Worm (Caenorhabditis elegans) whole organism, mixed stage, embryonic: ENCODE measurements around the gene ttr-40.

ENCODE experiments used
- M03D4.4 ChIP-seq: sonication (generic microtip); optimal IDR thresholded peaks from 2 replicates; lab custom pipeline; 2017; ENCODE audit warnings: mild to moderate bottlenecking, missing genetic modification characterization, missing compliant biosample characterization
- blmp-1 ChIP-seq: fragments of 150-350 bp; optimal IDR thresholded peaks from 2 replicates; lab custom pipeline; 2014; ENCODE audit warnings: missing biosample characterization, missing genetic modification characterization
- ceh-39 ChIP-seq: fragments of 150-350 bp; optimal IDR thresholded peaks from 2 replicates; lab custom pipeline; 2014; ENCODE audit warnings: missing biosample characterization, missing genetic modification characterization
- ceh-43 ChIP-seq: fragments of 200-800 bp; sonication (Bioruptor generic); optimal IDR thresholded peaks from 2 replicates; lab custom pipeline; 2018; ENCODE audit warnings: mild to moderate bottlenecking, missing genetic modification characterization, moderate library complexity, missing compliant biosample characterization
- cnd-1 ChIP-seq: fragments of 200-800 bp; sonication (Bioruptor generic); optimal IDR thresholded peaks from 2 replicates; lab custom pipeline; 2018; ENCODE audit warnings: mild to moderate bottlenecking, missing genetic modification characterization, missing compliant biosample characterization
- drap-1 ChIP-seq: fragments of 200-800 bp; sonication (Bioruptor generic); optimal IDR thresholded peaks from 3 replicates; lab custom pipeline; 2018; ENCODE audit warnings: mild to moderate bottlenecking, missing genetic modification characterization, missing compliant biosample characterization
- elt-1 ChIP-seq: sonication (generic microtip); optimal IDR thresholded peaks from 2 replicates; lab custom pipeline; 2017; ENCODE audit warnings: missing genetic modification characterization, mild to moderate bottlenecking, missing compliant biosample characterization, antibody characterized with exemption, moderate library complexity, borderline replicate concordance; ENCODE audit not compliant: insufficient read depth
- elt-3 ChIP-seq: fragments of 150-350 bp; optimal IDR thresholded peaks from 2 replicates; lab custom pipeline; 2014; ENCODE audit warnings: missing biosample characterization, missing genetic modification characterization
- flh-1 ChIP-seq: fragments of 200-800 bp; sonication (Bioruptor generic); optimal IDR thresholded peaks from 2 replicates; lab custom pipeline; 2018; ENCODE audit warnings: mild to moderate bottlenecking, missing genetic modification characterization, moderate library complexity, missing compliant biosample characterization
- ham-2 ChIP-seq: fragments of 200-800 bp; sonication (Bioruptor generic); optimal IDR thresholded peaks from 2 replicates; lab custom pipeline; 2018; ENCODE audit warnings: mild to moderate bottlenecking, missing genetic modification characterization, missing compliant biosample characterization
- hlh-1 ChIP-seq: fragments of 150-350 bp; optimal IDR thresholded peaks from 2 replicates; lab custom pipeline; 2014; ENCODE audit warnings: missing biosample characterization, missing genetic modification reagents, missing genetic modification characterization
- lin-32 ChIP-seq: fragments of 200-800 bp; sonication (Bioruptor generic); optimal IDR thresholded peaks from 2 replicates; lab custom pipeline; 2018; ENCODE audit warnings: mild to moderate bottlenecking, missing genetic modification characterization, missing compliant biosample characterization
- lsy-2 ChIP-seq: fragments of 150-350 bp; optimal IDR thresholded peaks from 2 replicates; lab custom pipeline; 2014; ENCODE audit warnings: missing biosample characterization, missing genetic modification characterization
- mab-5 ChIP-seq: fragments of 150-350 bp; optimal IDR thresholded peaks from 2 replicates; lab custom pipeline; 2014; ENCODE audit warnings: missing biosample characterization, missing genetic modification characterization
- mep-1 ChIP-seq: fragments of 150-350 bp; optimal IDR thresholded peaks from 2 replicates; lab custom pipeline; 2017; ENCODE audit warnings: missing biosample characterization, missing genetic modification reagents, missing genetic modification characterization, inconsistent platforms
- nhr-2 ChIP-seq: fragments of 150-350 bp; optimal IDR thresholded peaks from 2 replicates; lab custom pipeline; 2014; ENCODE audit warnings: missing biosample characterization, missing genetic modification characterization
- nhr-237 ChIP-seq: fragments of 150-350 bp; optimal IDR thresholded peaks from 2 replicates; lab custom pipeline; 2014; ENCODE audit warnings: missing biosample characterization, missing genetic modification characterization
- nhr-28 ChIP-seq: fragments of 150-350 bp; optimal IDR thresholded peaks from 2 replicates; lab custom pipeline; 2014; ENCODE audit warnings: missing biosample characterization, missing genetic modification characterization
- nhr-76 ChIP-seq: sonication (generic microtip); optimal IDR thresholded peaks from 2 replicates; lab custom pipeline; 2017; ENCODE audit warnings: missing biosample characterization, missing genetic modification characterization
- pha-4 ChIP-seq: fragments of 150-350 bp; optimal IDR thresholded peaks from 2 replicates; lab custom pipeline; 2018; ENCODE audit warnings: missing biosample characterization, missing genetic modification reagents, missing genetic modification characterization
- snpc-4 ChIP-seq: fragments of 150-350 bp; optimal IDR thresholded peaks from 2 replicates; lab custom pipeline; 2014; ENCODE audit warnings: missing biosample characterization, missing genetic modification characterization
- sptf-1 ChIP-seq: sonication (generic microtip); optimal IDR thresholded peaks from 2 replicates; lab custom pipeline; 2017; ENCODE audit warnings: mild to moderate bottlenecking, missing genetic modification characterization, moderate library complexity, missing compliant biosample characterization
- tbx-8 ChIP-seq: fragments of 200-800 bp; sonication (Bioruptor generic); optimal IDR thresholded peaks from 2 replicates; lab custom pipeline; 2018; ENCODE audit warnings: mild to moderate bottlenecking, missing genetic modification characterization, moderate library complexity, missing compliant biosample characterization
- unc-120 ChIP-seq: sonication (generic microtip); optimal IDR thresholded peaks from 2 replicates; lab custom pipeline; 2017; ENCODE audit warnings: missing genetic modification characterization, missing compliant biosample characterization; ENCODE audit not compliant: poor library complexity, severe bottlenecking
- unc-62 ChIP-seq: fragments of 150-350 bp; optimal IDR thresholded peaks from 2 replicates; lab custom pipeline; 2014; ENCODE audit warnings: missing biosample characterization, missing genetic modification reagents, missing genetic modification characterization
- zip-8 ChIP-seq: fragments of 150-350 bp; optimal IDR thresholded peaks from 2 replicates; lab custom pipeline; 2014; ENCODE audit warnings: missing biosample characterization, missing genetic modification characterization
- ztf-11 ChIP-seq: fragments of 150-350 bp; optimal IDR thresholded peaks from 2 replicates; lab custom pipeline; 2014; ENCODE audit warnings: missing biosample characterization, missing genetic modification characterization

The ttr-40 gene

DNA sequence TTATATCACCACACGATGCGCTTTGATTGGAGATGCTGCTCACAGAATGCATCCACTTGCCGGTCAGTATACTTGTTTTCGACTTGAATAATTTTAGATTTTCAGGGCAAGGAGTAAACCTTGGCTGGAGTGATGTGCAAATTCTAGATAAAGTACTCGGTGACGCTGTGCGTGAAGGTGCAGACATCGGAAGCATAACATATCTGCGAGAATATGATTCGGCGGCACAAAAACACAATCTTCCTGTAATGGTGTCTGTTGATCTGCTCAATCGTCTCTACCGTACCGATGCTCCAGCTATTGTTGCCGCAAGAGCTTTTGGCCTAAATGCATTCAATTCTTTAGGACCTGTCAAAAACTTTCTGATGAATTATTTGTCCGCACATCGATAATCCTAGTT is 16.8 kb downstream of the ttr-40 start:
- no peak for TF ChIP-seq M03D4.4
- no peak for TF ChIP-seq blmp-1 (tag; lab: Kevin White, UChicago)
- TF ChIP-seq zip-8 (tag; lab: Kevin White, UChicago) = no peak
- no peak for TF ChIP-seq nhr-76 (tag; lab: Kevin White, UChicago)
- no peak for TF ChIP-seq elt-3 (tag; lab: Kevin White, UChicago)
- no peak for TF ChIP-seq drap-1 (GFP tag; lab: Kevin White, UChicago)
- no peak for TF ChIP-seq sptf-1
- TF ChIP-seq ztf-11 (tag; lab: Kevin White, UChicago) = no peak
- no peak for TF ChIP-seq lsy-2 (tag; lab: Kevin White, UChicago)
- no peak for TF ChIP-seq pha-4 (tag; lab: Kevin White, UChicago)
- TF ChIP-seq unc-62 (GFP tag; lab: Kevin White, UChicago) = no peak

- no peak for TF ChIP-seq ceh-39 (tag; lab: Kevin White, UChicago)
- TF ChIP-seq elt-1 (tag; lab: Kevin White, UChicago) = no peak
- TF ChIP-seq hlh-1 (tag; lab: Kevin White, UChicago) = no peak
- TF ChIP-seq lsy-2 (tag; lab: Kevin White, UChicago) = no peak
- no peak for TF ChIP-seq tbx-8 (GFP tag; lab: Kevin White, UChicago)
- no peak for TF ChIP-seq ham-2 (GFP tag; lab: Kevin White, UChicago)
- TF ChIP-seq, all 35 proteins: peak for 0
Measured at ce11 chrV:9336462-9336861, 18.8 kb downstream of the ttr-40 start, which contains the start of gene coq-6. TSS of gene coq-6 (plus strand) at chrV:9336762.

ce11 chrV:9334216-9334615 is 21.1 kb downstream of the ttr-40 start, which contains the start of gene ucp-4:
TSS of gene ucp-4 (plus strand) at chrV:9334298.
- TF ChIP-seq ceh-39 (tag; lab: Kevin White, UChicago) (no peak), cnd-1 (no peak)

DNA sequence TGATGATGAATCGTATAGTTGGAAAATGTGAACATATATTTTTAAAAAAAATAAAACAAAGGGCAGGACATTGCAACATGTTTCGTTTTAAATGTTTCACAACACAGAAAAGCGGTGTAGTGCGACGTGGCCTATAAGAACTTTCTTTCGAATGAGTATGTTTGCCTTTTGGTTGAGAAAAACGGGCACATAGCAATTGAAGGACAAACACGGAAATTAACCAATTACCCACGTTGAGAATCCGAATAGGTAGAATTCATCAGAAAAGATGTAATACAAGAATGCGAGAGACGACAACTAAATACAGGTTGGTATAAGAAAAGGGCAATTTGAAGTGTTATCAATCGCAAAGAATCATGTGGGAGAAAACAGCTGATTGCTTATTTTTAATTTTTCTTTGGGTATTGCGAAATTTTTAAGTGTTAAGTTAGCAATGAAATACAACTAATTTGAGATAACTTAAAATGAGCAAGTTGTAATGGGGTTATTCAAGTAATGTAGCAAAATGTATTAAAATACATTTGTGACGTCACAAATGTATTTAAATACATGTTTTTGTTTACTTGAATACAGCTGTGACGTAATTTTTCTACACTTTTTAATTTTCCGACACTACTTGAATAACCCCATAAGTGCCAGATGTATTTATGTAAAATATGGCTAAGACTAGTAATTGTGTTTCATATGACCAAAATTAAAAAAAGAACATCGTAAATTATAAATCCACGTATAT is 21.8 kb downstream of the ttr-40 start, which contains the start of gene acl-14:
Gene acl-14, minus strand, starts transcription at position 316 of the 733 bp plus-strand sequence.
- TF ChIP-seq mep-1 (tag; lab: Kevin White, UChicago) (no peak), zip-8 (tag; lab: Kevin White, UChicago) (peak; percentile 97), drap-1 (GFP tag; lab: Kevin White, UChicago) (no peak), mab-5 (tag; lab: Kevin White, UChicago) (no peak), lsy-2 (tag; lab: Kevin White, UChicago) (no peak)

DNA sequence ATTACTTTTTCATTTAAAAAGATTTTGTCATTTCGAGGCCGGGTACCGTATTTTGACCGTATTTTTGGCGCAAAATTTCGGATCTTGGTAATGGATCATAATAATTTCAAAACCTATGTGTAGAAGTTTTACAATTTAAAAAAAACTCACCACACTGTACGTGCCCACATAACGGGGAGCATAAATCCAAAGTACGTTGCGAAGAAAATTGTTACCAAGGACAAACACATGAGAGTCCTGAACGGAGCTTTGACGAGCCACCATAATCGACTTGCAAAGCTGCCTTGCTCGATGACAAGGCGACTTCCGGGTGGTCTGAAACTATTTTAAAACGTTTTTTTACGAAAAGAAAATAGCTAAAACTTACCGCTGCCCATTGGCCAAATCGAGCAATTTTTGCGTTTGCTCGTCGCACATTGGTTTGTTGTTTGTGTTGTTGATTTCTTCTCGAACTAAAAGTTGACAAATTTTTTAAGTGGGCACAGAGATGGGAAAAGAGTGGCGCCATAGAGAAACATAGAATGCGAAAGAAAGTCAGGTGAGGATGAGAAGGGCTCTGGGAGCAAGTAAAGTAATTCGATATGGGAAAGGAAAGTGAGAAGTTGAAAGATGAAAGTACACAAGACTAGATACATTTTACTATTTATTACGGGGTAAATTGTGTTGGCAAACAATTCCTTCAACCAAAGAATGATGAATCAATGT is 22.5 kb downstream of the ttr-40 start:
- no peak for TF ChIP-seq nhr-237 (tag; lab: Kevin White, UChicago)
- no peak for TF ChIP-seq ceh-43 (GFP tag; lab: Kevin White, UChicago)
- TF ChIP-seq sptf-1 = no peak
- no peak for TF ChIP-seq elt-1 (tag; lab: Kevin White, UChicago)
- TF ChIP-seq mep-1 (tag; lab: Kevin White, UChicago) = no peak
- TF ChIP-seq zip-8 (tag; lab: Kevin White, UChicago) = no peak
- TF ChIP-seq unc-62 (GFP tag; lab: Kevin White, UChicago) = no peak
- TF ChIP-seq ztf-11 (tag; lab: Kevin White, UChicago) = no peak
- TF ChIP-seq ham-2 (GFP tag; lab: Kevin White, UChicago) = no peak
- TF ChIP-seq snpc-4 = no peak

DNA sequence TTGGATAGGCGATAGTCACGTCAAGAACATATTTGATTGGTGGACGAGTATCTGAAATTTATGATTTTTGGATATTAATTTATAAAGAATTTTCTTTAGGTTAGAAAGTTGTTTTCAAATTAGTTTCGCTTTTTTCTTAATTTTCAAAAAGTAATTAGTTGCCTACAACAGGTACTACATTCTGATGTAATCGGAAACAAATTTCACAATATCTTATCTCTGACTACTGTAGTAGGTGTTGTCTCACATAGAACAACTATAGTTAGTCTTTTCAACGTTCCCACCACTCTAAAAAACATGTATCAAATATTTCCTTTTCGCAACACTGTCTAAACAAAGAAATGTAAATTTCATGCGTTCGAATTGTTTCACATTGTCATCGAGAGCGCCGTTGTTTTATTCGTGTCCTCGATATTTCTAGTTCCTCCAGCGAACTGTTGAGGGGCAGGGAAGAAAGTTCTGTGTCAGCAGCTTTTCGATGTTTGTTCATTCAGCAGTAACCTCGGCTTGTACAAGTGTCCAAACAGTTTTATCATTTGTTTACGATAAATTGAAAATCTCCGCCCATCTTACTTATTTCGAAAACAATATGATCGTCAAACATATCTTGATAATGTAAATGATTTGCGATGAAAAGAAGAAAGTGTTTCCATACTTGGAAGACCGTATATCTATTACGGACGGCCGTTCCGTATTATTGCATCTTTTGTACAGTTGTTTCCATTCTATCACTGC is 25.9 kb downstream of the ttr-40 start:
- TF ChIP-seq ceh-43 (GFP tag; lab: Kevin White, UChicago) (no peak), unc-120 (no peak), nhr-76 (tag; lab: Kevin White, UChicago) (no peak), M03D4.4 (no peak), nhr-28 (tag; lab: Kevin White, UChicago) (no peak), nhr-237 (tag; lab: Kevin White, UChicago) (no peak), unc-62 (GFP tag; lab: Kevin White, UChicago) (no peak), mab-5 (tag; lab: Kevin White, UChicago) (no peak), elt-3 (tag; lab: Kevin White, UChicago) (no peak), elt-1 (tag; lab: Kevin White, UChicago) (no peak), hlh-1 (tag; lab: Kevin White, UChicago) (no peak), lin-32 (GFP tag; lab: Kevin White, UChicago) (no peak), flh-1 (no peak), nhr-2 (tag; lab: Kevin White, UChicago) (no peak), tbx-8 (GFP tag; lab: Kevin White, UChicago) (no peak), lsy-2 (tag; lab: Kevin White, UChicago) (no peak)
